Fruit fly (Drosophila melanogaster) whole organism: ENCODE results near the gene GABA-B-R1.

Experiments used
- CG8478 ChIP-seq: fragments of >200 bp; optimal IDR thresholded peaks from 2 replicates; lab custom pipeline; 2018; ENCODE audit warnings: inconsistent platforms
- EcR ChIP-seq, 2 experiments: fragments of >200 bp; optimal IDR thresholded peaks; 2 replicates each; lab custom pipeline; 2017; ENCODE audit warnings: missing biosample characterization in 2 of 2, missing genetic modification characterization in 2 of 2, missing genetic modification reagents in 2 of 2
- pan ChIP-seq: fragments of >200 bp; optimal IDR thresholded peaks from 2 replicates; lab custom pipeline; 2017
- psq ChIP-seq: fragments of >200 bp; optimal IDR thresholded peaks from 2 replicates; lab custom pipeline; 2017
- usp ChIP-seq: fragments of >200 bp; optimal IDR thresholded peaks from 2 replicates; lab custom pipeline; 2017; ENCODE audit warnings: missing biosample characterization, missing genetic modification characterization, mixed read lengths

DNA sequence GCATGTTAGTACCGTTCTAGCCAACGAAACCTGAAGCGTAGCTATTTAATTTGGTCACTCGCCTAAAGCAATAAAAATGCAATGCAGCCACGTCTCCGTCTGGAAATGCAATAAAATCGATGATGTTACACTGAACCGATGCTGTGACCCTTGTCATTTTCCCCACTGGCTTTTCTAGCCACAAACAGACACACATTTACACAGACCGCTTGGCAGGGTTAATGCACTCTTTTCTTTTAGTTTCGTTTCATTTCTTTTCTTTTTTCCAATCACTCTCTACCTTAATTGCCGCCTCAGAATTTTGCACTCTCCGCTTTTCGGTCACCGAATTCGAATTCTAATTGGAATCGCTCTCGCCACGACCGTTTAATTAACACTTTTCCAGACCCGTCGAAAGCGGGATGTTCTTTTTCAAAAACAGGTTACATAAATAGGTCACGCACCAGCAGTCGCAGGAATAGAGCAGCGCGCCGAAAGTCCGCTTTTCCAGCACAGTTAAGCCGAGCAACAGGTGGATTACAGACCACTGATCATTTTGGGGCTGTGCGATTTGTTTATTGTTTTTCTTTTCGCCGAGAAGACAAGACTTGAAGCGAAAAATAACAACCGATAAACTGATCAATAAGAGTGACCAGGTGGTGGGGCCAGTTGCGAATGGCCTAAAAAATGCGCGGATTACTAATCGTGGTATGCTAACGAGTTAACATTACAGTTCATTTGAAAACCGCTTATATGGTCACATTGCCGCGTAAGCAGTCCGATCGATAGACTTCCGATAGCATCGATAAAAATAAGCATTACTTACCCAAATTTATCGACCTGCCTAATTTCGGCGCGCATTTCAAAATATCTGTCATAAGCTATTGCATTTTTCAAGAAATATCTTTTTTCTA is 41.3 kb downstream of the GABA-B-R1 start, which contains the start of gene ck:
- TF ChIP-seq pan (lab: Kevin White, UChicago), result no peak
- no peak for TF ChIP-seq usp (GFP tag; lab: Kevin White, UChicago)
- no peak for TF ChIP-seq psq (lab: Kevin White, UChicago)
- no peak for TF ChIP-seq CG8478 (lab: Kevin White, UChicago)
- peak in 1 of 2 experiments; percentile 77 for TF ChIP-seq EcR (GFP tag; optimal IDR thresholded peaks at IDR 0.05; lab: Kevin White, UChicago)
